Worm (Caenorhabditis elegans): ENCODE measurements around the gene T23F2.3.

DNA sequence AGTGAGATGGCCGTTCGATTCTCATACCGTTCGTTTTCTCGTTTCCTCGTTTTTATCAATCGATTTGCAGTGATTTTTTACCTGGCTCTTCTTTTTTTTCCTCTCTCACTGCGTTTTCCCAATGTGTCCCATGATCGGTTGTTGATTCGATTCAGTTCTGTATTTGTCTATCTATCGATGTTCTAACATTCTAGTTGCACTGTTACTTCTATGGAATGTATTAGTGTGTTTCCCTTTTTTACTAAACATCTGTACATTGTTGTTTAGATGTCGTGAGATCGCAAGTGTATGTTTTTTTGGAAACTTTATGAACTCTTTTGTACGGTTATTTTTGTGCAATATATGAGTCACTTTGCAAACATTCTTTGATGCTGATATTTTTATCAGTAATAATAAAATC is 34.5 kb downstream of the T23F2.3 start:
- no peak for TF ChIP-seq unc-39 (tag; optimal IDR thresholded peaks at IDR 0.05)
- TF ChIP-seq madf-9 (GFP tag; conservative IDR thresholded peaks at IDR 0.05) = no peak
- no peak for TF ChIP-seq T20F7.1 (GFP tag; optimal IDR thresholded peaks at IDR 0.05)
- no peak for TF ChIP-seq snpc-4 (tag; optimal IDR thresholded peaks at IDR 0.05)
- no peak for TF ChIP-seq ces-1 (GFP tag; optimal IDR thresholded peaks at IDR 0.05)
- no peak for TF ChIP-seq lin-39 (tag; optimal IDR thresholded peaks at IDR 0.05)
- TF ChIP-seq mxl-2 (GFP tag; conservative IDR thresholded peaks at IDR 0.05) = no peak
- TF ChIP-seq mxl-3 (GFP tag; optimal IDR thresholded peaks at IDR 0.05) = no peak
- no peak for TF ChIP-seq ama-1 (optimal IDR thresholded peaks at IDR 0.05)
- no peak for TF ChIP-seq R02D3.7 (tag; optimal IDR thresholded peaks at IDR 0.05)
